Worm (Caenorhabditis elegans) whole organism, L2 larva: Measurements from ENCODE around the gene sea-2.

ENCODE experiments used
- ZK546.5 ChIP-seq: sonication (generic microtip); optimal IDR thresholded peaks from 2 replicates; lab custom pipeline; 2017; ENCODE audit warnings: missing biosample characterization, missing genetic modification characterization
- dmd-4 ChIP-seq: sonication (generic microtip); optimal IDR thresholded peaks from 2 replicates; lab custom pipeline; 2017; ENCODE audit warnings: missing biosample characterization, missing genetic modification characterization
- elt-3 ChIP-seq: sonication (generic microtip); optimal IDR thresholded peaks from 2 replicates; lab custom pipeline; 2017; ENCODE audit warnings: missing biosample characterization, missing genetic modification characterization
- fos-1 ChIP-seq: fragments of 150-350 bp; optimal IDR thresholded peaks from 2 replicates; lab custom pipeline; 2014; ENCODE audit warnings: missing biosample characterization, missing genetic modification characterization
- mab-5 ChIP-seq: fragments of 150-350 bp; optimal IDR thresholded peaks from 2 replicates; lab custom pipeline; 2014; ENCODE audit warnings: missing biosample characterization, missing genetic modification characterization
- nhr-11 ChIP-seq: fragments of 150-350 bp; optimal IDR thresholded peaks from 2 replicates; lab custom pipeline; 2014; ENCODE audit warnings: missing biosample characterization, missing genetic modification characterization
- nhr-12 ChIP-seq: fragments of 150-350 bp; optimal IDR thresholded peaks from 2 replicates; lab custom pipeline; 2014; ENCODE audit warnings: missing biosample characterization, missing genetic modification characterization
- nhr-23 ChIP-seq: fragments of 150-350 bp; optimal IDR thresholded peaks from 2 replicates; lab custom pipeline; 2014; ENCODE audit warnings: missing biosample characterization, missing genetic modification reagents, missing genetic modification characterization
- nhr-6 ChIP-seq: fragments of 150-350 bp; optimal IDR thresholded peaks from 2 replicates; lab custom pipeline; 2014; ENCODE audit warnings: missing biosample characterization, missing genetic modification characterization
- sem-4 ChIP-seq: fragments of 150-350 bp; optimal IDR thresholded peaks from 2 replicates; lab custom pipeline; 2014; ENCODE audit warnings: missing biosample characterization, missing genetic modification reagents, missing genetic modification characterization

- no peak for TF ChIP-seq nhr-23
- TF ChIP-seq fos-1, result no peak
- TF ChIP-seq elt-3 (tag; lab: Kevin White, UChicago), result no peak
- no peak for TF ChIP-seq nhr-12 (tag; lab: Kevin White, UChicago)
- TF ChIP-seq ZK546.5, result no peak
- TF ChIP-seq nhr-11 (tag; lab: Kevin White, UChicago), result no peak
- TF ChIP-seq mab-5 (tag; lab: Kevin White, UChicago), result no peak
- TF ChIP-seq dmd-4, result no peak
- TF ChIP-seq nhr-6 (tag; lab: Kevin White, UChicago), result no peak
- no peak for TF ChIP-seq sem-4 (tag; lab: Kevin White, UChicago)
These were observed 34.1 kb downstream of the sea-2 start for ce11 chrII:3984242-3984641.
